Fruit fly (Drosophila melanogaster): Measurements from ENCODE around the gene Vdup1.

- TF ChIP-seq CG8478 (optimal IDR thresholded peaks at IDR 0.05) = no peak
- no peak for TF ChIP-seq CTCF (optimal IDR thresholded peaks at IDR 0.05)
These were observed 18.2 kb downstream of the Vdup1 start for dm6 chr3L:160446-161094.
